Worm (Caenorhabditis elegans): Measurements from ENCODE around the gene mmab-1.

ce11 chrIII:4962393-4962792, 40.5 kb upstream of the mmab-1 start, which contains the start of gene vps-22:
- TF ChIP-seq him-1 (tag; optimal IDR thresholded peaks at IDR 0.05) (no peak), W03F9.2 (tag; optimal IDR thresholded peaks at IDR 0.05) (no peak), dao-5 (tag; optimal IDR thresholded peaks at IDR 0.05) (no peak)

Measured in whole organism, L4/young adult.